Fruit fly (Drosophila melanogaster): Measurements from ENCODE around the gene CG4281.

Gene CG4281

dm6 chrX:2065073-2065472 is at the start of gene CG4281:
Gene CG4281, minus strand, starts transcription at chrX:2065142.
- TF ChIP-seq MESR4 (GFP tag; optimal IDR thresholded peaks at IDR 0.05) = no peak
- TF ChIP-seq Sin3A (optimal IDR thresholded peaks at IDR 0.05) = peak; percentile 69
- no peak for TF ChIP-seq Hr39 (optimal IDR thresholded peaks at IDR 0.05)
- TF ChIP-seq vnd (GFP tag; IDR thresholded peaks at IDR 0.05; ENCODE audit: partially characterized antibody) = peak; percentile 91
- no peak for TF ChIP-seq CG6689 (GFP tag; IDR thresholded peaks at IDR 0.05)
- peak; percentile 22 for TF ChIP-seq CG2712 (tag; optimal IDR thresholded peaks at IDR 0.05)
- no peak for TF ChIP-seq dmrt11E (tag; optimal IDR thresholded peaks at IDR 0.05)
- peak; percentile 82 for TF ChIP-seq CG6791 (GFP tag; IDR thresholded peaks at IDR 0.05; ENCODE audit: partially characterized antibody)
- peak; percentile 40 for TF ChIP-seq CG12659 (GFP tag; optimal IDR thresholded peaks at IDR 0.05)
- peak; percentile 85 for TF ChIP-seq Opbp (GFP tag; IDR thresholded peaks at IDR 0.05; ENCODE audit: partially characterized antibody)
- TF ChIP-seq BtbVII (GFP tag; optimal IDR thresholded peaks at IDR 0.05) = no peak
- TF ChIP-seq pzg (GFP tag; optimal IDR thresholded peaks at IDR 0.05) = peak; percentile 67
- TF ChIP-seq Lhr (GFP tag; optimal IDR thresholded peaks at IDR 0.05) = no peak
- no peak for TF ChIP-seq CG12219 (GFP tag; optimal IDR thresholded peaks at IDR 0.05)
- no peak for TF ChIP-seq HLH54F (GFP tag; optimal IDR thresholded peaks at IDR 0.05)
- peak; percentile 85 for TF ChIP-seq inv (GFP tag; IDR thresholded peaks at IDR 0.05; ENCODE audit: partially characterized antibody)
- no peak for TF ChIP-seq ftz-f1 (GFP tag; optimal IDR thresholded peaks at IDR 0.05)
- TF ChIP-seq seq (GFP tag; IDR thresholded peaks at IDR 0.05) = no peak
- peak; percentile 98 for TF ChIP-seq sna (GFP tag; IDR thresholded peaks at IDR 0.05; ENCODE audit: partially characterized antibody)
- peak; percentile 33 for TF ChIP-seq CG2120 (GFP tag; optimal IDR thresholded peaks at IDR 0.05)
- TF ChIP-seq BEAF-32 (GFP tag; optimal IDR thresholded peaks at IDR 0.05) = peak; percentile 88
- no peak for TF ChIP-seq ttk (GFP tag; IDR thresholded peaks at IDR 0.05)
- TF ChIP-seq CG13424 (tag; optimal IDR thresholded peaks at IDR 0.05) = no peak
- TF ChIP-seq CG11093 (GFP tag; IDR thresholded peaks at IDR 0.05) = no peak
- TF ChIP-seq amos (GFP tag; IDR thresholded peaks at IDR 0.05; ENCODE audit: partially characterized antibody) = peak; percentile 90
- TF ChIP-seq Hand (GFP tag; optimal IDR thresholded peaks at IDR 0.05) = no peak
- peak; percentile 97 for TF ChIP-seq unc-4 (GFP tag; IDR thresholded peaks at IDR 0.05; ENCODE audit: partially characterized antibody)
- TF ChIP-seq CG15514 (GFP tag; optimal IDR thresholded peaks at IDR 0.05) = peak; percentile 63
- TF ChIP-seq phol (tag; optimal IDR thresholded peaks at IDR 0.05) = peak; percentile 46
- peak; percentile 36 for TF ChIP-seq CG3995 (GFP tag; optimal IDR thresholded peaks at IDR 0.05)
- TF ChIP-seq CG8281 (tag; optimal IDR thresholded peaks at IDR 0.05) = no peak
- TF ChIP-seq CG14860 (GFP tag; IDR thresholded peaks at IDR 0.05; ENCODE audit: partially characterized antibody) = peak; percentile 96
- TF ChIP-seq mld (GFP tag; IDR thresholded peaks at IDR 0.05; ENCODE audit: partially characterized antibody) = peak; percentile 77
- TF ChIP-seq CG31388 (GFP tag; optimal IDR thresholded peaks at IDR 0.05) = no peak
- TF ChIP-seq gfzf (GFP tag; optimal IDR thresholded peaks at IDR 0.05) = peak; percentile 24
- TF ChIP-seq CG14710 (tag; optimal IDR thresholded peaks at IDR 0.05) = peak; percentile 47
- TF ChIP-seq CG12391 (tag; optimal IDR thresholded peaks at IDR 0.05) = peak; percentile 33
- TF ChIP-seq CG10267 (tag; optimal IDR thresholded peaks at IDR 0.05) = peak; percentile 80
- no peak for TF ChIP-seq org-1 (GFP tag; optimal IDR thresholded peaks at IDR 0.05)
- no peak for TF ChIP-seq CG43689 (GFP tag; IDR thresholded peaks at IDR 0.05)
- TF ChIP-seq CG2678 (tag; optimal IDR thresholded peaks at IDR 0.05) = peak; percentile 4
- TF ChIP-seq CG17186 (GFP tag; optimal IDR thresholded peaks at IDR 0.05) = peak; percentile 1
- peak; percentile 42 for TF ChIP-seq CG8290 (GFP tag; optimal IDR thresholded peaks at IDR 0.05)
- TF ChIP-seq CG8290 (tag; optimal IDR thresholded peaks at IDR 0.05) = peak; percentile 15 to 75
- TF ChIP-seq CG4282 (GFP tag; optimal IDR thresholded peaks at IDR 0.05) = no peak
- TF ChIP-seq Dref (GFP tag; IDR thresholded peaks at IDR 0.05) = peak; percentile 76
- TF ChIP-seq Dek (tag; optimal IDR thresholded peaks at IDR 0.05) = no peak
- TF ChIP-seq tll (GFP tag; optimal IDR thresholded peaks at IDR 0.05) = no peak
- TF ChIP-seq CG11398 (GFP tag; optimal IDR thresholded peaks at IDR 0.05) = no peak
- TF ChIP-seq knrl (GFP tag; IDR thresholded peaks at IDR 0.05; ENCODE audit: partially characterized antibody) = peak; percentile 91
